Worm (Caenorhabditis elegans) whole organism, L1 larva: ENCODE results near the gene sto-3.

Experiments used
- C34B4.2 ChIP-seq: sonication (generic microtip); optimal IDR thresholded peaks from 2 replicates; lab custom pipeline; 2017; ENCODE audit warnings: mild to moderate bottlenecking, missing genetic modification characterization, missing compliant biosample characterization
- aly-2 ChIP-seq: fragments of 150-350 bp; optimal IDR thresholded peaks from 2 replicates; lab custom pipeline; 2014; ENCODE audit warnings: missing biosample characterization, missing genetic modification characterization
- ceh-90 ChIP-seq: sonication (generic microtip); optimal IDR thresholded peaks from 2 replicates; lab custom pipeline; 2016; ENCODE audit warnings: missing genetic modification characterization, missing compliant biosample characterization
- lsy-2 ChIP-seq, 2 experiments: fragments of 150-350 bp; optimal IDR thresholded peaks; 2 replicates each; lab custom pipeline; 2014; ENCODE audit warnings: missing biosample characterization in 2 of 2, missing genetic modification characterization in 2 of 2
- unc-30 ChIP-seq: sonication (generic microtip); optimal IDR thresholded peaks from 2 replicates; lab custom pipeline; 2017; ENCODE audit warnings: missing biosample characterization, missing genetic modification characterization

ce11 chrX:11645517-11645916 is 23.6 kb upstream of the sto-3 start:
- TF ChIP-seq ceh-90 (tag; lab: Kevin White, UChicago) (no peak), lsy-2 (tag; optimal IDR thresholded peaks at IDR 0.05; lab: Kevin White, UChicago) (peak in 1 of 2 experiments; percentile 2), aly-2 (tag; lab: Kevin White, UChicago) (no peak), unc-30 (no peak), C34B4.2 (tag; lab: Kevin White, UChicago) (no peak)
